Worm (Caenorhabditis elegans): ENCODE data around the gene Y45F10B.12.

ce11 chrIV:13554350-13554749 lies 32.9 kb upstream of the Y45F10B.12 start:
- no peak for TF ChIP-seq med-1 (GFP tag; optimal IDR thresholded peaks at IDR 0.05; ENCODE audit: insufficient read depth)
- TF ChIP-seq flt-1 (GFP tag; IDR thresholded peaks at IDR 0.05) = no peak
- no peak for TF ChIP-seq T22C8.4 (GFP tag; IDR thresholded peaks at IDR 0.05)
- TF ChIP-seq cog-1 (tag; optimal IDR thresholded peaks at IDR 0.05) = no peak
- TF ChIP-seq ztf-29 (GFP tag; IDR thresholded peaks at IDR 0.05) = no peak
- TF ChIP-seq ref-1 (GFP tag; conservative IDR thresholded peaks at IDR 0.05) = no peak
- no peak for TF ChIP-seq klf-2 (GFP tag; conservative IDR thresholded peaks at IDR 0.05)
- no peak for TF ChIP-seq ztf-23 (GFP tag; IDR thresholded peaks at IDR 0.05)
